Fruit fly (Drosophila melanogaster): ENCODE measurements around the gene CG42371.
A peak's percentile ranks its signal among the peaks of the same experiment; 100 is the strongest.

Gene CG42371

DNA sequence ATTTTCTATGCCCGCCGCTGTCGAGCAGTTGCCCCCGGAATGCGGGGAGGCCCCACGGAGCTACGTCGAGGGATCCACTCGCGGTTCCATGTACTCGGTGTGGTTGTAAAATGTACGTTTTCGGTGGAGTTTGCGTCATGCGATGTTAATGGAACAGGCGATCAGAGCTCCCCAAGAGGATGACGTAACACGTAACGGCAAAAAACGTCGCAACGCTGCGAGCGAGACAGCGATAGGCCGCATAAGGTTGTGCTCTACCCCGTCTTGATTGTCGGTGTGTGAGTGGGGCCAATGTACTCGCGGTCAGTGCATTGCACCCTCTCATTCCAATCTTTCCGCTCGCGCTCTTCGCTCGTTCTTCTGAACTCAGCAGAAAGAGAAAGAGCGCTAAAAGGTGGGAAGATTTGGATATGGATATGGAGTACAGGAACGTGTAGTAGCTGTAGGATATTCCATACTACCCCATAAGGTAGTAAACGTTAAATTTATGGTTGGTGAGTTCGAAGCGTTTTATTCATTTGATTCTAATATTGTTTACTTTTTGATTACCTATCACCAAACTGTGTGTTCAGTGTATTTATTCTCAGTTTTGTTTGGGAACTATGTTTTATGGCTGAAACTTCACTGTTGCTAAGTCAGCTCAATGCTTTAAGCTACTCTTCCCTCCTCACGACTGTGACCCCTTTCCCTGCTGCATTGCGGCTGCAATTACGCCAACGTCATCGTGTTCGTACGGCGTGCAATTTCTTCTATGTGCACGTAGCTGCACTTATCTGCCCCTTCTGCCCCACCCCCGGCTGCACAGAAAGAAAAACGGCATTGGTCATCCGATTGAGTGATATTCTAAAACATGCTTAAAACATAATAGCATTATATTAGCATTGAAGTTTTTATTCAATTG lies 16.7 kb downstream of the CG42371 start:
- TF ChIP-seq CTCF (optimal IDR thresholded peaks at IDR 0.05): no peak
- TF ChIP-seq CG8478 (optimal IDR thresholded peaks at IDR 0.05): no peak

DNA sequence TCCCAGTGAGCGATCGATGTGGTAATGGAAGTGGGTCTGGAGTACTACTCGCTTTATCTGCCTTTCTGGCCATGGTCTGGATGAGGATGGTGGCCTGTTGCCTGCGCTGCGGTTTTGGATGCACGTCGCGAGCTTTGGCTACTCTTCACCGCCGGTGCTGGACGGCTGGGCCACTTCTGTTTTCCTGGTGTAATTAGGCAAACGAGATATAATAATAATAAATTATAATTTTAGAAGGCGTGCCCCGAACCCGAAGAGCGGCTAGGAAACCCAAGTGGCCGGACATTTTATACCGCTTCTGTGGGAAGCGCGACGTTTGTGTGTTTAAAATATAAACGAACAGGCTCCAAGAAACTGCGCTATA lies 17.6 kb downstream of the CG42371 start:
- no peak for TF ChIP-seq CG8478 (optimal IDR thresholded peaks at IDR 0.05)
- TF ChIP-seq CTCF (optimal IDR thresholded peaks at IDR 0.05): no peak

DNA sequence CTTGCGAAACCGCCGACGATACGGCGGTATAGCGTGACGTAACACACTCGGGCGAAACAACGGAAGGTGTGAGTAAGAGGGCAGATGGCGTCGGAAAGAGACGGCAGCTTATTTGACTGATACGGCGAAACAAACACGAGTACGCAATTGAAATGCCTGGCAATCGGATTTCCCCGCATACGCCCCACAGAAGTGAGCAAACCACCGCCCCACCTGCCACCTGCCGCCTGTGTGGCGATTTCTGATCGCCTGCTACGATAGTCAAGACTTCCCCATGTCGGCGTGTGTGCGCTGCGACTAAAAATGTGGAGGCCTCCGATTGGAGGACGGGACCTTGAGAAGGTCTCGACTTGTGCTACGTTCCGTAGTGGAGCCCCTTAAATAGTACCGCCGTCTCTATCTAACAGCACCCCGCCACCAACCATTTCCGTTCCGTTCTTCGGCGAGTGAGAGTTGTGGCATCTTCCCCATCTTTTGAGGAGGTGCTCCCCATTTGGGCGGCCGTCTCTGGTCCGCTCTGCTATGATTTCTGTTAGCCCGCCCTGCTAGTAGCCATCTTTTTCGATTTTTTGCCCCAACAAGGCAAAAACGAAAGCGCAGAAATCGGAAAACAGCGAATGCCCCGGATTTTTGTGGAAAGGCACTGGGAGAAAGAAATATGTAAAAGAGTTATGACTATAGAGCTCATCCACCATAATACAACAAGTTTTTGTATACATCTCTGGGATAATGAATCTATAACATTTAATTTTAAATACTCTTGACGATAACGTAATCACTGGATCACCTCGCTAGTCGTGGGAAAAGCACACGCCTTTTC lies 18.2 kb downstream of the CG42371 start:
- TF ChIP-seq CTCF (optimal IDR thresholded peaks at IDR 0.05) (no peak), CG8478 (optimal IDR thresholded peaks at IDR 0.05) (peak; percentile 31)

DNA sequence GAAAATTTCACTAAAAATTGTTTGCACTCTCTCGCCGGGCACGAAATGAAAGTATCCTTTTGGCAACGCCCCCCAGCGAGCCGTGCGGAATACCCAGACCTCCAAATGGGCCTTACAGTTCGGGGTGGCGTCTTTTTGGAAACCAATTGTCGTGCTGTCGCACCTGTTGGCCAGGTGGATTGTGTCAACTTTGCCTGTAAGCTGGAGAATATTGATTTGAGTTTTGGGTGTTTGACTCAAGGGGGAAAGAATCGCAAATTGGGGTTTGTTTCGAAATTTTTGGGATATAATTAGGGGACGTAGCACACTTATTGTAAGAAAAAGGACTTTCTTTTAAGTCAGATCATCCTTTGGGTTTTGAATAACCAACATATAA lies 18.9 kb downstream of the CG42371 start:
- TF ChIP-seq CG8478 (optimal IDR thresholded peaks at IDR 0.05): no peak

DNA sequence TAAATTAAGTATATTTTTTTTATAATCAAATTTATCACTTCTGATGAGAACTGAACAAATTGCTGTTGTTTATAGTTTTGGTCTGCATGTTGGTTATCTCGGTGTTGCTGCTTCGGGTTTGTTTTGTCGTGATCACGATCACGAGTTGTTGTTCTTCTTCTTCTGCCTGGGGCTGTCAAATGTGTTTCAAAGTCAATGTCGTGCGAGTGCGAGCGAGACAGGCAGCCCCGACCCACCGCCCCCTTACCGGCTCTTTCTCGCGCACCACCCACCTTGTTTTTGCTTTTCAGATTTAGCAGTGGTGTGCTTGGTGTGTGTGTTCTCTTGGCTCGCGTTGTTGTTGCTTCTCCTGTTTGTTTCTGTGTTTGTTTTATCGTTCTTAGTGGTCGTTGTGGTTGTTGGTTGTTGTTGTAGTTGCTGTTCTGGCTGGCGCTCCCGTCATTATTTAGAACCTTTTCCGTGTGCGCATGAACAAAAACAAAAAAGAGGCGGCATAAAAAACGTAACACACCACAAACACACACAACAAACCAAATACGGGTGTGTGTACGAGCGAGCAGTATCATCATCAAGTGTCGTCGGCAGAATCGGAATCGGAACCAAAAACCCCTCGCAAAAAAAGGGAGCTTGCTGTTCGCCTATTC lies 19.4 kb downstream of the CG42371 start, which contains the start of gene COX7AL2:
COX7AL2 (minus strand) TSS at position 438 of the 644 bp plus-strand sequence.
- TF ChIP-seq CTCF (optimal IDR thresholded peaks at IDR 0.05): no peak
- TF ChIP-seq CG8478 (optimal IDR thresholded peaks at IDR 0.05): no peak

DNA sequence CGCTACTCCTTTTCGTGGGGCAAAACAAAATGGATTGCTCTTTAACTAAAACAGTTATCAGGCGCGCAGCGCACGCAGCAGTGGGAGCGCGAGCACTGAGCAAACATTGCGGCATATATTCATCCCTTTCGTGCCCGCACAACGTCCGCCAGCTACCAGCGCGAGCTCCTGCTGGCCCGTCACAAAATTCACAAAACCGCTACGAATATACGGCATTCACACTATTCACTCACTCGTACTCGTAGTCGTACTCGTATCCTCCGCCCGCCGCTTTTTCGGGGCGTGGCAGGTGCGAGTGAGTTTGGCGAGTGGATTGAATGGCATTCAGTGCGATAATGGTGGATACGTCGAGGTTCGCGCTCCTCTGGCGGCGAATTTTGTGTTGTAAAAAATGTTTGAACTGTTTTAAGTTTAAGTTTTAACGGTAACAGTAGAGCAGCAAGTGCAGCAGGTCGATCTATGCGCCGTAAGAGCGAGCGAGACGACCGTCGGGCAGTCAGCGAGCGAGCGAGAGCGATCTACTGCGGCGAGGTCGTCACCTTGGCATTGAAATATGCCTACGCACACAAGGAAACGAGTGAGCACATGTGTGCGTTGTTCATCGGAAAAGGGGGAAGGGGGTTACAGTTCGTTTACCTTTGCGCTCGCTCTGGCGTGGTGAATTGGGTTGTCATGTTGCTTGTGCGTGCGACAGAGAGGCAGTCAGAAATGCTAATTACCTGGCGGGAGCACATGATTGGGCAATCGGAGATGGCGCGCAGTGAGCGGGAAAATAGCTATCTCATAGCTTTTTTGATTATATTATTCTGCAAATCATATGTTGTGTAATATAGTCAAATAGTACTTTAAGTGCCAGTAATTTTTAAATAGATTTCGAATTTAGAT lies 20.2 kb downstream of the CG42371 start:
- TF ChIP-seq CG8478 (optimal IDR thresholded peaks at IDR 0.05): no peak
- no peak for TF ChIP-seq CTCF (optimal IDR thresholded peaks at IDR 0.05)

DNA sequence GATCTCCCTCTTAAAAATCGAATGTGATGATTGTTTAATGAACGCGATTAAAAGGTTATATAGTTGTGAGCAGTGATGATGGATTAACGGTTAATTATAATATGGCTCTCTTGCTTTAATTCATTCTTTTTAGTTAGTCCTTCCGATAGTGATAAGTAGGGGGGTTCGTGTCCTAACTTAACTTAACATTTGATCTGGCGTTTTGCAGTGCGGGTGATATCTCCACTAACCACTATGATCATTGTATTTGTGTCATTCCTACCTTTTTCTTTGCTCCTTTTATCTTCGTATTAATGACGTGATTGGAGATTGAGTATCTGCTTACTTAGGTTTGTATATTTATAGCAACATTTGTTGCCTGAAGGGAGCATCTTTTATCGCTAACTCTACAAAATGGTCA lies 21.7 kb downstream of the CG42371 start:
- TF ChIP-seq CG8478 (optimal IDR thresholded peaks at IDR 0.05) (no peak), CTCF (optimal IDR thresholded peaks at IDR 0.05) (peak; percentile 51 to 54)

DNA sequence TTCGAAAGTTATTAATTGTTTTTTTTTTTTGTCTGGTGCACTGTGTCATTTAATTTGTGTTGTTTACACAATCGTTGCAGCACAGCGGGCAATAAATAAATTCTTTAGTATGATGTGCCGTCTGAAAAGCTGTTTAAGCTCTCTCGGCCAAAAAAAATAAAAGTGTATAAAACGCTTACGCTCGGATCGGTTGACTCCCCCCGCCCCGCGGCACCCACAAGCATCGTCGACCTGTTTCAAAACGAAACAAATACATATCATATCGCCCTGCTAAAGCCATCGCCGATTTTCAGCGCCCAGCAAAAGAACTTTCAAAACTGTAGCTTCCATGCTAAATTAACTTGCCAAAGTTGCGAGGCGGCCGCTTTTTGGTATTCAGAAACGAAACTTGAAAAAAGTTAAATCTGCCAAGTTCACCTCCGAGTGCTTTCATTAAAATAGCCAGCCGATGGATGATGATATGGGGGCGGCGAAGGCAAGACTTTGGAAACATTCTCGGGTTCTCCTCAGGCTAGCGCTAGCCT lies 22.7 kb downstream of the CG42371 start:
- no peak for TF ChIP-seq CTCF (optimal IDR thresholded peaks at IDR 0.05)
- no peak for TF ChIP-seq CG8478 (optimal IDR thresholded peaks at IDR 0.05)

DNA sequence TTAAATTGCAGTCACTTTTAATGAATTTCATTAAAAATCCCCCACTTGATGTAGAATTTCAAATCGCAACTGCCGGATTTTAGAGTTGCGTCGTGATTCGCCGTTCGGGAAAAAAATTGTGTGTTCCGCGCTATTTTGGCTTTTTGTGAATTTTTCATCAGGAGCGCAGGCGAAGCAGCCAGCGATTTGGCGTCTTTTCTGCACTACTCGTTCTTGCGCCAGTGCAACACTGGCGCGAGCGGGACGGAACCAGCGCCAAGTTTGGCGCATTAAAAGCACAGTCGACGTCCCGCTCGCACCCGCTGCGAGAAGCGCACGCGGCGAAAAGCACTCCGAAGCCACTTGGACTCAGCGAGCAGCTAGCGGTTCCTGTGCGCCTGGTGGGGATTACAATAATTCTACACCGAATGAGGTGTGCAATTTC lies 23.7 kb downstream of the CG42371 start:
- no peak for TF ChIP-seq CG8478 (optimal IDR thresholded peaks at IDR 0.05)
- peak in 1 of 2 experiments; percentile 10 for TF ChIP-seq CTCF (optimal IDR thresholded peaks at IDR 0.05)

DNA sequence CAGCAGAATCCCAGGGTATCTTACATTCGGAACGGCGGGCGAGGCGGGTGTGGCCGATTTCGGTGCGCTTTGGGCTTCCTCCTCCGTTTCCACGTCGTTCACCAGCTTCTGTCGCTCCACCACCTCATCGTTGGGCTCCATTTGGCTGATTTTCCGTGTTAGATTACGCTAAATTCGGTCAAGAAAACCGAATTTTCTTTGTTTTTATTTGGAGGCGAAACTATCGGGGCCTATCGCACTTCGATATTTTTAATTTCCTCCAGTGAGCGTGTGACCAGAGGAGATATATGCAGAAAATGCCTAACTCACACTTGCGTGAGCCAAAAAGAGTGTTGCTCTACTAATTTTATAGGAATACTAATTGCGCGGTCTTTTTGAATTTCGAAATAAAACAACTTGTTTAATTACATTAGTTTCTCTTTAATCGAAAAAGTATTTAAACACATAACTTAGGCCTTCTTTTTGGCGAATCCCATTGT lies 24.9 kb downstream of the CG42371 start, which contains the start of gene CG10874:
CG10874 (minus strand) TSS at position 264 of the 479 bp plus-strand sequence.
- TF ChIP-seq CTCF (optimal IDR thresholded peaks at IDR 0.05) (no peak), CG8478 (optimal IDR thresholded peaks at IDR 0.05) (no peak)

DNA sequence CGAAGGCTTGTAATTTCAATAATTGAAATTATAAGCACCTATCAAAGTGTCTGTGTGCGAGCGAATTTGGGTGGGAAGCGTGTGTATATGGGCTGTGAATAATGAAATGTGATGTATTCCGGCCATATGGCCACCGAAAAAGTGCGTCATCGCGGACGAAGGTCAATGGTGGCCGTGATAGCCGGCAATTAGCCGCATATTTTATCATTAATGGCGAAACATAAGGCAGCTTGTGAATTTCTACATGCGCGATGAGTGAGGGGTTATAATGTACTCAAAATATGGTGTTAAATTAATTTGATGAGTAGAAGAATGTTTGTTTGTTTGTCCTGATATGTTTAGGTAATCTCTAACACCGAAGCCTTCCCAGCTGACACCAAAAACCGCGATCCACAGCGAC lies 25.6 kb downstream of the CG42371 start:
- no peak for TF ChIP-seq CTCF (optimal IDR thresholded peaks at IDR 0.05)
- no peak for TF ChIP-seq CG8478 (optimal IDR thresholded peaks at IDR 0.05)

DNA sequence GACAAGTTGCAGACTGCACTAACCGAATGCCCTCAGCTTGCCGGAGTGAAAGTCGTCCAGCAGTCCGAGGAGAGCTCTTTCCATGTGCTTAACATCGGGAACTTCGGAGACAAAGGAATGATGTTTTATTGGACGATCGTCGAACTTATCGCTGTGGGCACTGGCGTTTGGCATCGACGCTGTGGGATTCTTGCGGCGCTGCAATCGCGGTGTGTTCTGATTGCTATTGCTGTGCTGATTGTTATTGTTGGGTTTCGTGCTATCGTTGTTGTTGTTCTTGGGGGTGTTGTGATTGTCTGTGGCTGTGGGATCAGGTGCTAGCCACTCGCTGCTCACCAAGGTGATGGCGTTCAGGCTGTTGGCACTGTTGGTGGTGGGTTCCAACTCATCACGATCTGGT lies 26.4 kb downstream of the CG42371 start:
- TF ChIP-seq CG8478 (optimal IDR thresholded peaks at IDR 0.05) (no peak), CTCF (optimal IDR thresholded peaks at IDR 0.05) (no peak)

DNA sequence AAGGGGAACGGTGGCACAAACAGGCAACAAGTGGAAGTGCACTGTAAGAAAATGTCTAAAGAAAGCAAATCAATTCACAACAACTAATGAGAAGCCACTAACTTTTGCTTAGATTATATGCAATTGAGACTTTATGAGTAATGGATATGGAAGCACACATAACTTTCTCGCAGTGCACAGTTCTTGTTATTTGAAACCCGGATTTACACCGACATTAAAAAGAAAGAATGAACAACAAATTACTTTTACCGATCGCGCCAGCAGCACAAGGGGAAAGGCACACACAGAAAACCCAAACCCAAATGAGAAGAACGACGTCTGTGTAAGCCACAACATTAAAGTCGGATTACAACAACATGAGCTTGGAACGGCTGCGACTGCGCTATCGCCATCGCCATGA lies 27.9 kb downstream of the CG42371 start:
- TF ChIP-seq CTCF (optimal IDR thresholded peaks at IDR 0.05): no peak
- no peak for TF ChIP-seq CG8478 (optimal IDR thresholded peaks at IDR 0.05)

DNA sequence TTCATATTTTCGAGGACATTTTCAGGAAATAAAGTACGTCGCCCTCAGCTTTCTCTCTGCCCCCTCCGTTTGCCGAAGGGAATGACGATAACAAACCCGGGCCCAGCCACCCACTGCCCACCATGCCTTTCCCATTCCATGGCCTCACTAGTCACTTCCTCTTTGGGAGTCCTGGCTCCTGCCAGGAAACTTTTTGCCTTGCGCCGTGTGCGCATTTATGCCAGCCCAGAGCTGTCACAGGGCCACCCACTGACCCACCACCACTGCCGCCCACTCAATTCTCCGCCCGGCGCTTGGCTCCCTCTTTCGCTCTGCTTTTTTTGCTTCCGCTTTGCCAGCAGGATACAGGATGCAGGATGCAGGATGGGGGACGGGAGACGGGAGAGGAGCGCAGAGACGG lies 29.6 kb downstream of the CG42371 start:
- TF ChIP-seq CTCF (optimal IDR thresholded peaks at IDR 0.05) (no peak), CG8478 (optimal IDR thresholded peaks at IDR 0.05) (no peak)

Measured in S2 (cell line).